Worm (Caenorhabditis elegans): ENCODE measurements around the gene F45H10.2.

- TF ChIP-seq lin-13 (GFP tag; optimal IDR thresholded peaks at IDR 0.05): no peak
- no peak for TF ChIP-seq rnt-1 (tag; optimal IDR thresholded peaks at IDR 0.05)
- TF ChIP-seq zag-1 (tag; optimal IDR thresholded peaks at IDR 0.05): no peak
- TF ChIP-seq ceh-82 (tag; optimal IDR thresholded peaks at IDR 0.05): no peak
These were observed 14.7 kb upstream of the F45H10.2 start, which contains the start of gene nep-17 for ce11 chrII:13507535-13507934.

Measured in whole organism, L1 larva.